Fruit fly (Drosophila melanogaster) S2 (cell line): ENCODE data around the gene CG10477.

Source experiments
- CG8478 ChIP-seq: fragments of >200 bp; optimal IDR thresholded peaks from 2 replicates; lab custom pipeline; 2018
- CTCF ChIP-seq, 2 experiments: fragments of >200 bp; optimal IDR thresholded peaks; 2 replicates each; lab custom pipeline; 2018

DNA sequence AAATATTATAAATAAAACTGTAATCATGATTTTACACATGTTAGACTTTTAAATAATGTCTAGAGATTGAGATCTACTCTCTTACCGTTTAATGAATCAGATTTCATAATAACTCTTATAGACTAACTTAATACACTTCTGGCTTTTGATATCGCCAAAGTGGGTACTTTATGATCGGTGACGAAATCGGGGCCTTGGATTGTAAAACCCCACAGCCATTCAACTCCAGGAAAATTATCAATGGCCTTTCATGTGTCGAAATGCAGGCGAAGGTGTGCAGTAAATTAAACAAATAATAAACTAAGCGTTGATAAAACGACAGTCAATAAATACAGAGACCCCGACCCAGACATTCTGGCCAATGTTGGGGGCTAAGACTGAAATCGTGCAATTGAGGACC, 1.7 kb upstream of the CG10477 start:
- TF ChIP-seq CTCF (optimal IDR thresholded peaks at IDR 0.05; lab: Kevin White, UChicago) (no peak), CG8478 (lab: Kevin White, UChicago) (no peak)
